Worm (Caenorhabditis elegans): ENCODE data around the gene ZK180.7.

The ZK180.7 gene

DNA sequence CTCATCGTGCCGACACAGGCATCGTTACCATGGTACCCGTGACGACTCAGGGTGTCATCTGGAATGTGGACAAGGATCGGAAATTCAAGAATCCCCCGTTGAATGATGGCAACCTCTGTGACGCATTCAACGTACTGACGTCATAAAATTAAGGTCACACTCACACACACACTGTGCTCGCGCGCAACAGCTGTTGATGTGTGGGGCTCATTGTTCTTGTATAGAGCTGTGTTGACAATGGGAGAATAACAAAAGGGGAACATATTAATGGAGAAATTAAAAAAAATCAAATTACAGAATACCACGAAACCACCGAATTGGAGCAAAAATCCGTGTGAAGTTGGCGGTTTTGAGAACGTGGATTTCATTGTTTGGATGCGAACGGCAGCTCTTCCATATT, 42.0 kb upstream of the ZK180.7 start:
- TF ChIP-seq gmeb-2 (tag; optimal IDR thresholded peaks at IDR 0.05) (no peak), tbx-2 (tag; optimal IDR thresholded peaks at IDR 0.05) (peak; percentile 13), K09A11.1 (tag; optimal IDR thresholded peaks at IDR 0.05; ENCODE audit: insufficient read depth) (no peak), ceh-2 (tag; optimal IDR thresholded peaks at IDR 0.05) (no peak), unc-55 (GFP tag; optimal IDR thresholded peaks at IDR 0.05) (no peak), C08G9.2 (tag; optimal IDR thresholded peaks at IDR 0.05) (no peak), unc-86 (tag; optimal IDR thresholded peaks at IDR 0.05) (no peak), ceh-18 (tag; optimal IDR thresholded peaks at IDR 0.05) (no peak), ceh-31 (tag; optimal IDR thresholded peaks at IDR 0.05) (peak; percentile 3), rnt-1 (tag; optimal IDR thresholded peaks at IDR 0.05) (no peak), madf-2 (tag; optimal IDR thresholded peaks at IDR 0.05) (no peak), unc-42 (tag; optimal IDR thresholded peaks at IDR 0.05) (peak; percentile 10), K02D7.2 (tag; optimal IDR thresholded peaks at IDR 0.05) (no peak), elt-2 (tag; optimal IDR thresholded peaks at IDR 0.05) (no peak), hlh-30 (tag; optimal IDR thresholded peaks at IDR 0.05; ENCODE audit: insufficient read depth) (peak; percentile 45), ttx-3 (tag; optimal IDR thresholded peaks at IDR 0.05) (no peak), sdc-2 (tag; optimal IDR thresholded peaks at IDR 0.05) (no peak), che-1 (tag; optimal IDR thresholded peaks at IDR 0.05) (no peak), sox-2 (GFP tag; IDR thresholded peaks at IDR 0.05) (peak; percentile 73), Y22D7AL.16 (tag; optimal IDR thresholded peaks at IDR 0.05) (no peak)

DNA sequence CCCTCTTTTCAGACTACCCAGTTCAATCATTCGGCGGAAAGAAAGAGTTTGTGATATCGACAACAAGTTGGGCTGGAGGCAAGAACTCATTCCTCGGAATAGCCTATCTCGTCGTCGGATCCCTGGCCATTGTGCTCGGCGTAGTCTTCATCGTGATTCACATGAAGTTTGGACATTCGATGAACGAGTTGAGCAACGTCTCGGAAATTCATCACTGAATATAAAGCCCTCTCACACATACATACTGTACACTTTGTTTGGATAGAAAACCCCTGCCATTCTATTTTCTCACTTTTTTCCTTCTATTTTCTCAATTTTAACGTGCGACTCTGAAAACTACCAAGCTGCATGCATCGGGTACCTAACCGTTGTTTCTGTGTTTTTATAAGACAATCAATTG, 40.9 kb upstream of the ZK180.7 start, which contains the start of gene R08C7.12:
R08C7.12 (plus strand) TSS at position 301 of the 400 bp plus-strand sequence.
- TF ChIP-seq hlh-6 (tag; optimal IDR thresholded peaks at IDR 0.05) (no peak), dmd-4 (tag; optimal IDR thresholded peaks at IDR 0.05; ENCODE audit: borderline replicate concordance) (no peak), elt-2 (tag; optimal IDR thresholded peaks at IDR 0.05) (no peak)

DNA sequence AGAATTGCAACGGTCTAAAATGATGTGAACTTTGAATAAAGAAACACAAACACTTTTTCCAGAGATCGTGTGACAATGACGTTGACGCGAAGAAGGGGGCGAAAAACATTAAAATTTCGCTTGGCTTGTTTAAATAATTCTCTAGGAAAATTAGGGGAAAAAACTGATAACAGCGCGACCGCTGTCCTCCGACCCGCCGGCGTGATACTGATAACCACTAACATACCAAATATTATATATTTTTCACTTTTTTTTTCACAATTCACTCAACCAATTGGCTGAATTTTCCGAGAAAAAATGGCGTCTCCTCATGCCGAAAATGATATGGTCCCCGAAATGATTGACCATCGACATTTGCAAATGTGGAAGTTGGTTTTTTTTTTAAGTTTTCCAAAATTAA, 40.5 kb upstream of the ZK180.7 start:
- TF ChIP-seq elt-2 (tag; optimal IDR thresholded peaks at IDR 0.05): peak; percentile 75
- TF ChIP-seq tbx-7 (tag; optimal IDR thresholded peaks at IDR 0.05): no peak
- TF ChIP-seq F13H6.1 (tag; optimal IDR thresholded peaks at IDR 0.05): no peak
- TF ChIP-seq ceh-24 (tag; optimal IDR thresholded peaks at IDR 0.05): no peak

ce11 chrIV:4451576-4451975, 38.8 kb upstream of the ZK180.7 start, which contains the start of gene R08C7.1:
TSS of gene R08C7.1 (plus strand) at chrIV:4451876.
- TF ChIP-seq unc-55 (GFP tag; optimal IDR thresholded peaks at IDR 0.05) (no peak), F13H6.1 (tag; optimal IDR thresholded peaks at IDR 0.05) (no peak), C38D4.7 (GFP tag; optimal IDR thresholded peaks at IDR 0.05) (no peak), pax-1 (tag; optimal IDR thresholded peaks at IDR 0.05) (no peak), hlh-13 (GFP tag; optimal IDR thresholded peaks at IDR 0.05) (no peak), eyg-1 (tag; optimal IDR thresholded peaks at IDR 0.05) (no peak), tbx-7 (tag; optimal IDR thresholded peaks at IDR 0.05) (no peak), ztf-16 (tag; optimal IDR thresholded peaks at IDR 0.05) (no peak), syd-9 (tag; optimal IDR thresholded peaks at IDR 0.05) (no peak), fkh-10 (GFP tag; optimal IDR thresholded peaks at IDR 0.05) (no peak)

DNA sequence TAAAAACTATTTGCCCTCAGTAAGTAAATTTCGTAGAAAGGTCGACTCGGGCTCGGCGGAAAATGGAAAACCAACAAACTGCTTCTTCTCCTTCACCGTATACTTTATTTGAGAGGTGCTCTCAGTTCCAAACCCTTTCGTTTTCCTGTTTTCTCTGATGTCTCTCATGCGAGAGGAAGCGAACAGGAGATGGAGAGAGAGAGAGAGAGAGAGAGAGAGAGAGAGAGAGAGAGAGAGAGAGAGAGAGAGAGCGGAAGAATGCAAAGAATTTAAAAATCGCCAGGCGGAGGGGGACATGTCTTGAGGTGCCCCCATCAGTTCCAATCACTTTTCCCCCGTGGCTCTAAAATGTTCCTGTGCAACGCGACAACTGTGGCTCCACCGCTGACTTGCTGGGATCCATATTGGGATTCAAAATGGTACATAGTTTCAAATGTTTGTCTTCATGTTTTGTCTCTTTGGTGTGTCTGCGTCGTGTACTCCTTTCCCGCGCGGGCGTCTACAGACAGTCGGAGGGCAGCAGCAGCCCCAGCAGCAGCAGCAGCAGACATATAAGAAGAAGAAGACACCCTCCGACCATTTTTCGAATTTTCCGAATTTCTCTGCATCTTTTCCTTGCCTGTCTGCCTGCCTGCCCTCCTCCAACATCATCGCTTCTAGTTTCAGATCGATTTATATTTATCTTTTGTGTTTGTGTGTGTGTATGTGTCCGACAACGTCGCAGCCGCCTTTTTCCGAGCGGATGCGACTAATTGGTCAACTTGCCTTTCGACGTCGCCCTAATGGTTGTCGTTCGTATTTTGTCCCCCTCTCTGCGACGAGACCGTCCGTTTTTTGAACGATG, 35.8 kb upstream of the ZK180.7 start, which contains the start of gene R08C7.11:
R08C7.11 (minus strand) TSS at position 608 of the 844 bp plus-strand sequence.
- TF ChIP-seq ceh-2 (tag; optimal IDR thresholded peaks at IDR 0.05) (no peak), ceh-9 (tag; optimal IDR thresholded peaks at IDR 0.05) (no peak), lim-6 (tag; optimal IDR thresholded peaks at IDR 0.05) (no peak), hlh-15 (tag; optimal IDR thresholded peaks at IDR 0.05) (no peak), ceh-45 (GFP tag; IDR thresholded peaks at IDR 0.05) (no peak), fax-1 (tag; optimal IDR thresholded peaks at IDR 0.05) (no peak), lin-11 (tag; optimal IDR thresholded peaks at IDR 0.05) (no peak), hlh-30 (tag; optimal IDR thresholded peaks at IDR 0.05; ENCODE audit: insufficient read depth) (no peak), ztf-16 (tag; optimal IDR thresholded peaks at IDR 0.05) (no peak), pag-3 (tag; optimal IDR thresholded peaks at IDR 0.05; ENCODE audit: borderline replicate concordance) (no peak), ets-4 (tag; optimal IDR thresholded peaks at IDR 0.05) (no peak), fkh-10 (GFP tag; optimal IDR thresholded peaks at IDR 0.05) (no peak), fkh-6 (tag; optimal IDR thresholded peaks at IDR 0.05) (no peak), ceh-18 (tag; optimal IDR thresholded peaks at IDR 0.05) (peak; percentile 30), ceh-30 (tag; optimal IDR thresholded peaks at IDR 0.05) (no peak), sox-4 (tag; optimal IDR thresholded peaks at IDR 0.05) (no peak), T23F11.4 (GFP tag; optimal IDR thresholded peaks at IDR 0.05) (no peak), sox-2 (GFP tag; IDR thresholded peaks at IDR 0.05) (no peak), K02D7.2 (tag; optimal IDR thresholded peaks at IDR 0.05) (no peak), unc-42 (tag; optimal IDR thresholded peaks at IDR 0.05) (no peak)
